Worm (Caenorhabditis elegans): ENCODE results near the gene W06G6.2.

ce11 chrV:16621894-16622293, 7.2 kb upstream of the W06G6.2 start:
- TF ChIP-seq zag-1 (tag; optimal IDR thresholded peaks at IDR 0.05), result no peak
- no peak for TF ChIP-seq egl-27 (tag; optimal IDR thresholded peaks at IDR 0.05)
- TF ChIP-seq skn-1 (tag; optimal IDR thresholded peaks at IDR 0.05), result no peak
- no peak for TF ChIP-seq nhr-12 (tag; optimal IDR thresholded peaks at IDR 0.05)
- TF ChIP-seq crh-2 (tag; optimal IDR thresholded peaks at IDR 0.05), result no peak
- TF ChIP-seq unc-62 (GFP tag; optimal IDR thresholded peaks at IDR 0.05), result no peak
- no peak for TF ChIP-seq elt-3 (tag; optimal IDR thresholded peaks at IDR 0.05)
- TF ChIP-seq nhr-23 (tag; optimal IDR thresholded peaks at IDR 0.05), result no peak
- TF ChIP-seq mdl-1 (tag; optimal IDR thresholded peaks at IDR 0.05), result no peak
- no peak for TF ChIP-seq R02D3.7 (tag; optimal IDR thresholded peaks at IDR 0.05)
- TF ChIP-seq ceh-16 (tag; optimal IDR thresholded peaks at IDR 0.05), result no peak

Data from whole organism, L2 larva.